Worm (Caenorhabditis elegans) whole organism, L3 larva: ENCODE measurements around the gene clec-202.

ENCODE experiments used
- fkh-10 ChIP-seq: sonication (generic microtip); optimal IDR thresholded peaks from 2 replicates; lab custom pipeline; 2017; ENCODE audit warnings: missing biosample characterization, missing genetic modification reagents, missing genetic modification characterization
- jun-1 ChIP-seq: fragments of 150-350 bp; optimal IDR thresholded peaks from 2 replicates; lab custom pipeline; 2014; ENCODE audit warnings: missing biosample characterization, missing genetic modification reagents, missing genetic modification characterization
- nfya-1 ChIP-seq: sonication (generic microtip); optimal IDR thresholded peaks from 2 replicates; lab custom pipeline; 2017; ENCODE audit warnings: missing genetic modification characterization, mild to moderate bottlenecking, missing compliant biosample characterization, antibody characterized with exemption, moderate library complexity; ENCODE audit not compliant: insufficient read depth
- nhr-11 ChIP-seq: fragments of 150-350 bp; optimal IDR thresholded peaks from 2 replicates; lab custom pipeline; 2014; ENCODE audit warnings: missing biosample characterization, missing genetic modification characterization
- nhr-12 ChIP-seq: fragments of 150-350 bp; optimal IDR thresholded peaks from 2 replicates; lab custom pipeline; 2014; ENCODE audit warnings: missing biosample characterization, missing genetic modification characterization
- nhr-23 ChIP-seq: fragments of 150-350 bp; optimal IDR thresholded peaks from 2 replicates; lab custom pipeline; 2014; ENCODE audit warnings: missing biosample characterization, missing genetic modification reagents, missing genetic modification characterization
- skn-1 ChIP-seq: fragments of 150-350 bp; optimal IDR thresholded peaks from 2 replicates; lab custom pipeline; 2014; ENCODE audit warnings: missing biosample characterization, missing genetic modification characterization
- unc-62 ChIP-seq: fragments of 150-350 bp; sonication (generic microtip); optimal IDR thresholded peaks from 4 replicates; lab custom pipeline; 2014; ENCODE audit warnings: missing biosample characterization, missing genetic modification reagents, missing genetic modification characterization

DNA sequence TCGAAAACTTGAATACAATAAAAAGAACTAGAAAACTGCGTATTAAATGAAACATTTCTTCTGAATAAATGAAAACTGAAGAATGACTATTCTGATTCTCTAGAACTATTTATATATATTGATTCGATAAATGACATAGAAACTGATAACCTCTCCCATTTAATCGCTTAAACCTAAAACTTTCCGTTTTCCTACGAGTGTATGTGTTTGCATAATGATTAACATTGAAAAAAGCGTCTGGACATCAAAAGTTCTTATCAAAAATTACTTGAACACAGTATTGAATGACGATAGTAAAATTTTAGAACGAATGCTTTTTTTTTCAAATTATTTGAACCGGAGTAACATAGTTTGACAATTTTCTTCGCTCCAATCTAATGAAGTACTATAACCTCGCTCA, 19.1 kb upstream of the clec-202 start, which contains the start of gene C49C3.9:
- no peak for TF ChIP-seq nhr-12
- TF ChIP-seq fkh-10 = no peak
- no peak for TF ChIP-seq jun-1 (tag; lab: Kevin White, UChicago)
- no peak for TF ChIP-seq skn-1
- no peak for TF ChIP-seq nhr-23 (tag; lab: Kevin White, UChicago)
- TF ChIP-seq nfya-1 (tag; lab: Kevin White, UChicago) = no peak
- TF ChIP-seq unc-62 (GFP tag; lab: Kevin White, UChicago) = no peak
- no peak for TF ChIP-seq nhr-11 (tag; lab: Kevin White, UChicago)
